Fruit fly (Drosophila melanogaster) S2 (cell line): ENCODE measurements around the gene mRpS6.

Experiments used
- CG8478 ChIP-seq: fragments of >200 bp; optimal IDR thresholded peaks from 2 replicates; lab custom pipeline; 2018
- CTCF ChIP-seq, 2 experiments: fragments of >200 bp; optimal IDR thresholded peaks; 2 replicates each; lab custom pipeline; 2018

dm6 chr3L:4388215-4388614 is 23.9 kb downstream of the mRpS6 start:
- TF ChIP-seq CTCF (optimal IDR thresholded peaks at IDR 0.05; lab: Kevin White, UChicago) (no peak), CG8478 (lab: Kevin White, UChicago) (no peak)
